Worm (Caenorhabditis elegans): ENCODE measurements around the gene irld-8.

DNA sequence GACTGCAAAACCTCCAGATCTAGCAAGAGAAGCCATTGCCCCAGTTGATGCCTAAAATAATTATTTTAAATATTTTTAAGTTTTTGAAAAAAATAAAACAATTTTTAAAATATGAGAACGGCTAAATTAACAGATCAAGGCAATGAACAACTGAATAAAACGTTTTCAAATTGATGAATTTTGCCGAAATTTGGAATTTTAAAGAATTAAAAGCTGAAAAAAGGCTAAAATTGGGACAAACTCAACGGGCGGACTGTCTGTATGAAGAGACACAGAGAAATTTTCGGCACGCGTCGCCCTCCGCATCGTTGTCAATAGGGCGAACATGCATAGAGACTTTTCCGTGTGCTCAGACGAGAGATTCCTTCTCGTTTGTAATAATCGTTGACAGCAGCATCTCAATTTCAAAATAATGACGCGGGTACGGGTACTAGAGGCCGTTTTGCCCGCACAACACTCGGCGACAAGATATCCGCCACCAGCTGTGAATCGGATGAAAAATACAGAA lies 20.5 kb downstream of the irld-8 start, which contains the start of the genes isp-1 and islo-1:
- TF ChIP-seq him-1 (tag; optimal IDR thresholded peaks at IDR 0.05): no peak
- TF ChIP-seq dao-5 (tag; optimal IDR thresholded peaks at IDR 0.05): no peak

Measured in whole organism, L4/young adult.